Worm (Caenorhabditis elegans): ENCODE data around the gene rnh-1.1.

ce11 chrII:7521420-7521819 is 4.1 kb upstream of the rnh-1.1 start:
- TF ChIP-seq ama-1 (optimal IDR thresholded peaks at IDR 0.05), result no peak
- no peak for TF ChIP-seq che-1 (tag; optimal IDR thresholded peaks at IDR 0.05)
- no peak for TF ChIP-seq nhr-232 (tag; optimal IDR thresholded peaks at IDR 0.05)
- TF ChIP-seq lin-11 (tag; optimal IDR thresholded peaks at IDR 0.05), result no peak
- no peak for TF ChIP-seq ttx-3 (tag; optimal IDR thresholded peaks at IDR 0.05)
- no peak for TF ChIP-seq hlh-13 (GFP tag; optimal IDR thresholded peaks at IDR 0.05)
- TF ChIP-seq ceh-24 (tag; optimal IDR thresholded peaks at IDR 0.05), result no peak
- no peak for TF ChIP-seq pha-4 (tag; optimal IDR thresholded peaks at IDR 0.05)
- TF ChIP-seq pqm-1 (tag; optimal IDR thresholded peaks at IDR 0.05), result no peak
- TF ChIP-seq nhr-11 (tag; optimal IDR thresholded peaks at IDR 0.05), result no peak
- TF ChIP-seq ceh-18 (tag; optimal IDR thresholded peaks at IDR 0.05), result no peak
